Worm (Caenorhabditis elegans) whole organism, mixed stage, embryonic: Measurements from ENCODE around the gene Y75B12B.1.

Source experiments
- nhr-12 ChIP-seq: fragments of 150-350 bp; optimal IDR thresholded peaks from 2 replicates; lab custom pipeline; 2014; ENCODE audit warnings: missing biosample characterization, missing genetic modification characterization
- pha-4 ChIP-seq: fragments of 150-350 bp; optimal IDR thresholded peaks from 2 replicates; lab custom pipeline; 2018; ENCODE audit warnings: missing biosample characterization, missing genetic modification reagents, missing genetic modification characterization
- unc-62 ChIP-seq: fragments of 150-350 bp; optimal IDR thresholded peaks from 2 replicates; lab custom pipeline; 2014; ENCODE audit warnings: missing biosample characterization, missing genetic modification reagents, missing genetic modification characterization

DNA sequence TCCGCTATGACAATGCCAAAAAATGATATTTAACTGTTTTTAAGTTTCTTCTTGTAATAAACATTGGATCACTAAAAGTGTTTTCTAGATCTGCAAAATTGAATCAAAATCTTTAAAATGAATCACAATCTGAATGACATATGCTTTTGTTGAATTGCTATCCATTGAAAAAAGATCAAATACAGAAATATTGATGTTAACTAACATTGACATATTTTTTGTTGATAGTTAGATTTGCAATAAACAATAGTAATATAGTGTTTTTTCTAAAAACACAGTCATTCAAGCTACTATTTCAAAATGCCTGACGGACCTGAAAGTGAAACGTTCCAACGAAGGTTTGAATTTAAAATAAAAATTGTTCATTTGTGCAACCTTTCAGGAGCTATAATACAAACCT, 33.8 kb upstream of the Y75B12B.1 start, which contains the start of gene T09F5.2:
- no peak for TF ChIP-seq unc-62 (GFP tag; lab: Kevin White, UChicago)
- TF ChIP-seq nhr-12 (tag; lab: Kevin White, UChicago), result no peak
- TF ChIP-seq pha-4, result no peak
